Worm (Caenorhabditis elegans) whole organism, late embryonic: ENCODE data around the gene F47B10.9.

ENCODE experiments used
- C38D4.7 ChIP-seq: fragments of 200-800 bp; sonication (Bioruptor generic); optimal IDR thresholded peaks from 2 replicates; lab custom pipeline; 2018; ENCODE audit warnings: mild to moderate bottlenecking, missing genetic modification characterization, moderate library complexity, missing compliant biosample characterization
- K09A11.1 ChIP-seq: sonication (generic microtip); optimal IDR thresholded peaks from 2 replicates; lab custom pipeline; 2017; ENCODE audit warnings: antibody characterized with exemption, mild to moderate bottlenecking, missing genetic modification characterization, missing compliant biosample characterization; ENCODE audit not compliant: insufficient read depth
- T23F11.4 ChIP-seq: fragments of 200-800 bp; sonication (Bioruptor generic); optimal IDR thresholded peaks from 2 replicates; lab custom pipeline; 2018; ENCODE audit warnings: mild to moderate bottlenecking, missing genetic modification characterization, missing compliant biosample characterization
- ama-1 ChIP-seq: fragments of 150-350 bp; optimal IDR thresholded peaks from 2 replicates; lab custom pipeline; 2014
- ceh-14 ChIP-seq: sonication (generic microtip); optimal IDR thresholded peaks from 2 replicates; lab custom pipeline; 2016; ENCODE audit warnings: missing genotype, missing genetic modification characterization, missing compliant biosample characterization
- ceh-19 ChIP-seq: fragments of 200-800 bp; sonication (Bioruptor generic); optimal IDR thresholded peaks from 2 replicates; lab custom pipeline; 2018; ENCODE audit warnings: mild to moderate bottlenecking, missing genetic modification characterization, missing compliant biosample characterization
- ceh-24 ChIP-seq: sonication (generic microtip); optimal IDR thresholded peaks from 2 replicates; lab custom pipeline; 2016; ENCODE audit warnings: mild to moderate bottlenecking, missing genetic modification characterization, missing compliant biosample characterization
- ceh-31 ChIP-seq: sonication (generic microtip); optimal IDR thresholded peaks from 2 replicates; lab custom pipeline; 2016; ENCODE audit warnings: missing genetic modification characterization, missing compliant biosample characterization
- ceh-45 ChIP-seq: fragments of 200-800 bp; sonication (Bioruptor generic); IDR thresholded peaks from 2 replicates; pipeline ENCODE4 v1.3.6; 2022; ENCODE audit warnings: missing genetic modification reagents, missing genetic modification characterization, missing compliant biosample characterization
- ceh-48 ChIP-seq: sonication (generic microtip); optimal IDR thresholded peaks from 2 replicates; lab custom pipeline; 2016; ENCODE audit warnings: missing genetic modification characterization, inconsistent platforms, missing compliant biosample characterization
- dmd-4 ChIP-seq: sonication (generic microtip); optimal IDR thresholded peaks from 2 replicates; lab custom pipeline; 2016; ENCODE audit warnings: borderline replicate concordance, missing genetic modification characterization, missing compliant biosample characterization
- dve-1 ChIP-seq: sonication (generic microtip); optimal IDR thresholded peaks from 2 replicates; lab custom pipeline; 2017; ENCODE audit warnings: antibody characterized with exemption, mild to moderate bottlenecking, missing genetic modification characterization, missing compliant biosample characterization
- elt-4 ChIP-seq: sonication (generic microtip); optimal IDR thresholded peaks from 2 replicates; lab custom pipeline; 2016; ENCODE audit warnings: missing genetic modification characterization, missing compliant biosample characterization
- fax-1 ChIP-seq: sonication (generic microtip); optimal IDR thresholded peaks from 2 replicates; lab custom pipeline; 2016; ENCODE audit warnings: missing genotype, missing genetic modification characterization, missing compliant biosample characterization
- fkh-10 ChIP-seq: fragments of 150-350 bp; optimal IDR thresholded peaks from 2 replicates; lab custom pipeline; 2014; ENCODE audit warnings: missing biosample characterization, missing genetic modification reagents, missing genetic modification characterization
- fkh-6 ChIP-seq: sonication (generic microtip); optimal IDR thresholded peaks from 2 replicates; lab custom pipeline; 2016; ENCODE audit warnings: missing genetic modification characterization, missing compliant biosample characterization
- gmeb-2 ChIP-seq: sonication (generic microtip); optimal IDR thresholded peaks from 2 replicates; lab custom pipeline; 2016; ENCODE audit warnings: missing genetic modification characterization, inconsistent platforms, missing compliant biosample characterization
- hlh-13 ChIP-seq: fragments of 200-800 bp; sonication (Bioruptor generic); optimal IDR thresholded peaks from 2 replicates; lab custom pipeline; 2018; ENCODE audit warnings: mild to moderate bottlenecking, missing genetic modification characterization, missing compliant biosample characterization
- hlh-15 ChIP-seq: sonication (generic microtip); optimal IDR thresholded peaks from 2 replicates; lab custom pipeline; 2016; ENCODE audit warnings: missing genetic modification characterization, missing compliant biosample characterization
- hlh-30 ChIP-seq: sonication (generic microtip); optimal IDR thresholded peaks from 2 replicates; lab custom pipeline; 2017; ENCODE audit warnings: antibody characterized with exemption, missing genetic modification characterization, missing compliant biosample characterization; ENCODE audit not compliant: insufficient read depth
- hlh-6 ChIP-seq: sonication (generic microtip); optimal IDR thresholded peaks from 2 replicates; lab custom pipeline; 2016; ENCODE audit warnings: missing genotype, missing genetic modification characterization, missing compliant biosample characterization
- hlh-8 ChIP-seq: sonication (generic microtip); optimal IDR thresholded peaks from 2 replicates; lab custom pipeline; 2016; ENCODE audit warnings: missing genotype, missing genetic modification characterization, missing compliant biosample characterization
- lim-6 ChIP-seq: sonication (generic microtip); optimal IDR thresholded peaks from 2 replicates; lab custom pipeline; 2016; ENCODE audit warnings: missing genetic modification characterization, missing compliant biosample characterization
- lin-11 ChIP-seq: fragments of 200-800 bp; sonication (Bioruptor generic); optimal IDR thresholded peaks from 2 replicates; lab custom pipeline; 2018; ENCODE audit warnings: mild to moderate bottlenecking, missing genetic modification characterization, missing compliant biosample characterization
- nfya-1 ChIP-seq: sonication (generic microtip); optimal IDR thresholded peaks from 2 replicates; lab custom pipeline; 2017; ENCODE audit warnings: missing genetic modification characterization, mild to moderate bottlenecking, missing compliant biosample characterization, antibody characterized with exemption, moderate library complexity
- nhr-232 ChIP-seq: sonication (generic microtip); optimal IDR thresholded peaks from 2 replicates; lab custom pipeline; 2016; ENCODE audit warnings: missing genetic modification characterization, missing compliant biosample characterization
- pat-9 ChIP-seq: fragments of 200-800 bp; sonication (Bioruptor generic); optimal IDR thresholded peaks from 2 replicates; lab custom pipeline; 2018; ENCODE audit warnings: mild to moderate bottlenecking, missing genetic modification characterization, moderate library complexity, missing compliant biosample characterization
- pax-1 ChIP-seq: fragments of 150-350 bp; optimal IDR thresholded peaks from 2 replicates; lab custom pipeline; 2014; ENCODE audit warnings: missing biosample characterization, missing genetic modification characterization
- pros-1 ChIP-seq: fragments of 150-350 bp; optimal IDR thresholded peaks from 2 replicates; lab custom pipeline; 2014; ENCODE audit warnings: missing biosample characterization, missing genetic modification reagents, missing genetic modification characterization
- ref-2 ChIP-seq: sonication (generic microtip); optimal IDR thresholded peaks from 2 replicates; lab custom pipeline; 2016; ENCODE audit warnings: missing genetic modification characterization, missing compliant biosample characterization
- sox-4 ChIP-seq: sonication (generic microtip); optimal IDR thresholded peaks from 2 replicates; lab custom pipeline; 2017; ENCODE audit warnings: mild to moderate bottlenecking, missing genetic modification characterization, inconsistent platforms, missing compliant biosample characterization
- syd-9 ChIP-seq: sonication (generic microtip); optimal IDR thresholded peaks from 2 replicates; lab custom pipeline; 2016; ENCODE audit warnings: mild to moderate bottlenecking, missing genetic modification characterization, moderate library complexity, missing compliant biosample characterization
- tbx-2 ChIP-seq: sonication (generic microtip); optimal IDR thresholded peaks from 2 replicates; lab custom pipeline; 2016; ENCODE audit warnings: missing genetic modification characterization, missing compliant biosample characterization
- ttx-3 ChIP-seq: sonication (generic microtip); optimal IDR thresholded peaks from 2 replicates; lab custom pipeline; 2016; ENCODE audit warnings: missing genetic modification reagents, missing genetic modification characterization, missing compliant biosample characterization
- unc-42 ChIP-seq: sonication (generic microtip); optimal IDR thresholded peaks from 2 replicates; lab custom pipeline; 2016; ENCODE audit warnings: missing genotype, missing genetic modification characterization, missing compliant biosample characterization
- unc-55 ChIP-seq: sonication (generic microtip); optimal IDR thresholded peaks from 2 replicates; lab custom pipeline; 2017; ENCODE audit warnings: missing biosample characterization, missing genetic modification reagents, missing genetic modification characterization
- zip-5 ChIP-seq: sonication (generic microtip); optimal IDR thresholded peaks from 2 replicates; lab custom pipeline; 2016; ENCODE audit warnings: missing genetic modification characterization, missing compliant biosample characterization
- ztf-16 ChIP-seq: sonication (generic microtip); optimal IDR thresholded peaks from 2 replicates; lab custom pipeline; 2017; ENCODE audit warnings: missing genetic modification characterization, missing compliant biosample characterization

F47B10.9 gene

ce11 chrX:10914421-10915277 is 768 bp upstream of the F47B10.9 start:
- no peak for TF ChIP-seq fkh-10
- TF ChIP-seq lim-6 = no peak
- TF ChIP-seq, all 69 proteins: peak for 0

- no peak for TF ChIP-seq ref-2
- TF ChIP-seq dmd-4 (tag; lab: Kevin White, UChicago) = no peak
- no peak for TF ChIP-seq ceh-48 (tag; lab: Kevin White, UChicago)
- no peak for TF ChIP-seq gmeb-2 (tag; lab: Kevin White, UChicago)
- TF ChIP-seq pax-1 (tag; lab: Kevin White, UChicago) = no peak
- TF ChIP-seq ama-1 = no peak
- TF ChIP-seq ceh-24 (tag; lab: Kevin White, UChicago) = no peak
- no peak for TF ChIP-seq hlh-15 (tag; lab: Kevin White, UChicago)
- no peak for TF ChIP-seq C38D4.7 (GFP tag; lab: Kevin White, UChicago)
- no peak for TF ChIP-seq hlh-30
- no peak for TF ChIP-seq fax-1 (tag; lab: Kevin White, UChicago)
- TF ChIP-seq tbx-2 = no peak
- no peak for TF ChIP-seq dve-1 (tag; lab: Kevin White, UChicago)
- no peak for TF ChIP-seq syd-9
- no peak for TF ChIP-seq sox-4 (tag; lab: Kevin White, UChicago)
- no peak for TF ChIP-seq hlh-6 (tag; lab: Kevin White, UChicago)
- TF ChIP-seq elt-4 (tag; lab: Kevin White, UChicago) = no peak
- TF ChIP-seq ceh-45 (GFP tag; lab: Robert Waterston, UW) = no peak
These were observed 3.2 kb downstream of the F47B10.9 start, which contains the start of gene F47B10.8 for ce11 chrX:10910716-10911115. F47B10.8 (minus strand) TSS chrX:10910816.

- TF ChIP-seq hlh-30 (no peak), syd-9 (no peak), pros-1 (tag; lab: Kevin White, UChicago) (no peak), hlh-13 (GFP tag; lab: Kevin White, UChicago) (no peak), unc-55 (GFP tag; lab: Kevin White, UChicago) (peak; percentile 55), T23F11.4 (GFP tag; lab: Kevin White, UChicago) (no peak), elt-4 (tag; lab: Kevin White, UChicago) (no peak)
These were observed 4.2 kb downstream of the F47B10.9 start for ce11 chrX:10909661-10910060.

ce11 chrX:10907418-10907817 is 6.5 kb downstream of the F47B10.9 start:
- TF ChIP-seq unc-42 (tag; lab: Kevin White, UChicago) (no peak), zip-5 (tag; lab: Kevin White, UChicago) (no peak), lin-11 (tag; lab: Kevin White, UChicago) (no peak), ztf-16 (tag; lab: Kevin White, UChicago) (no peak), syd-9 (no peak), ceh-31 (tag; lab: Kevin White, UChicago) (no peak)

- TF ChIP-seq lin-11 (tag; lab: Kevin White, UChicago) (no peak), tbx-2 (no peak), fkh-6 (tag; lab: Kevin White, UChicago) (no peak), hlh-13 (GFP tag; lab: Kevin White, UChicago) (no peak), ttx-3 (no peak), K09A11.1 (tag; lab: Kevin White, UChicago) (no peak), ceh-31 (tag; lab: Kevin White, UChicago) (no peak), hlh-6 (tag; lab: Kevin White, UChicago) (no peak), pat-9 (tag; lab: Kevin White, UChicago) (no peak), ceh-14 (no peak), nfya-1 (tag; lab: Kevin White, UChicago) (no peak), nhr-232 (tag; lab: Kevin White, UChicago) (no peak), pros-1 (tag; lab: Kevin White, UChicago) (no peak), hlh-8 (tag; lab: Kevin White, UChicago) (no peak), ceh-19 (GFP tag; lab: Kevin White, UChicago) (no peak)
These were observed 10.5 kb downstream of the F47B10.9 start for ce11 chrX:10903416-10903815.
